Fruit fly (Drosophila melanogaster): ENCODE results near the gene Reck.

DNA sequence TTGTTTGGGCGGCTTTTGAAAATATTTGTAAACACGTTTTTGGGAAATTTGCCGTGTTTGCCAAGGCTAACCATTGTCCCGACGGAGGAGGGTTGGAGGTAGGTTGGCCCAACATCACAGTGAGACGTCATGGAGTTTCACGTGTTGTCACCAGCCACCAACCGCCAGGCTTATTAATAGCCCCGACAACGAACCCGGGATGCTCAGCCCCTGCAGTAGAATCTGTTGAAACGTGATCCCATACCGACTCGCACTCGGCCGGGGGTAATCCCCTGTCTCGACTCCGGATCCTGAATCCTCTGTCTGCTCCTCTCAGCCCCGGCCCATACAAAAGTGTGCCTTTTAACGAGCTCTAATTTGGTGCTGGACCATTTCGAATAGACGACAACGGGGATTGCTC is 53.3 kb downstream of the Reck start:
- TF ChIP-seq Snoo (tag; optimal IDR thresholded peaks at IDR 0.05) (no peak), CG14655 (GFP tag; optimal IDR thresholded peaks at IDR 0.05) (no peak), CG34367 (tag; optimal IDR thresholded peaks at IDR 0.05) (no peak), Pif1A (GFP tag; optimal IDR thresholded peaks at IDR 0.05) (no peak), CG10348 (GFP tag; IDR thresholded peaks at IDR 0.05) (no peak), rn (GFP tag; IDR thresholded peaks at IDR 0.05) (no peak), EcR (GFP tag; optimal IDR thresholded peaks at IDR 0.05) (no peak), CG32121 (GFP tag; IDR thresholded peaks at IDR 0.05) (no peak), CG13204 (GFP tag; optimal IDR thresholded peaks at IDR 0.05) (no peak), CG15710 (tag; optimal IDR thresholded peaks at IDR 0.05) (no peak), CG17806 (tag; optimal IDR thresholded peaks at IDR 0.05) (no peak), gl (tag; optimal IDR thresholded peaks at IDR 0.05) (no peak)

Data from whole organism, pupa.